Fruit fly (Drosophila melanogaster): ENCODE results near the gene CG31106.

CG31106 gene

DNA sequence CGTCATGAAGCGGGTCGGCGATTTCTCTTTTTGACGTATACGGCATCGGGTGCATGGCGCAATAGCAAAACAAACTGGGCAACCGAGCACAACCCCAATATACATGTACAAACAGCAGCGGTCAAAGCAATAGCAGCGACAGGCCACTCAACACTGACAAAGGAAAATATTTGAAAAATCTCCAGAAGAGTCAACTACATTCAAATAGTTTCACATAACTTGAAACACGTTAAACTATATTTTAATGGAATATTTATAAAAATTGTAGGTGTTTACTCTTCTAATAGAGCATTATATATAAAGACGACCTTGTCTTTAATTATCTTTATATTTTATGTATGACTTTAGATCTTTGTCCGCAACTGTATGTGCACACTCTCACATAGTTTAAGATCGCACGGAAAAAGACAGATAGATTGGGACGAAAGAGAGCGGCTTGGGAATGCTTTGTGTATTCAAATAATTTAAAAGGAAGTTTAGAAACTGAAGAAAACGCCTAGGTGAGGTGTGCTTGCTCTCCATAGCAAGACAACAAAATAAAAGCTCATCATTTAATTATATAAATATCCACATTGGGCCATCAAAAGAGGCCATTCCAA lies 8.6 kb upstream of the CG31106 start (continued):
- TF ChIP-seq CG17568 (GFP tag; optimal IDR thresholded peaks at IDR 0.05) (peak; percentile 50), scrt (GFP tag; optimal IDR thresholded peaks at IDR 0.05) (peak; percentile 52), CG15696 (tag; optimal IDR thresholded peaks at IDR 0.05) (peak; percentile 64), Tbp (GFP tag; optimal IDR thresholded peaks at IDR 0.05) (no peak), CG8281 (tag; optimal IDR thresholded peaks at IDR 0.05) (peak; percentile 4), Bgb (GFP tag; IDR thresholded peaks at IDR 0.05; ENCODE audit: partially characterized antibody) (no peak), zfh2 (GFP tag; optimal IDR thresholded peaks at IDR 0.05) (peak; percentile 33), Dfd (GFP tag; optimal IDR thresholded peaks at IDR 0.05) (no peak), CG13624 (GFP tag; optimal IDR thresholded peaks at IDR 0.05) (no peak), sens-2 (GFP tag; IDR thresholded peaks at IDR 0.05) (peak; percentile 32; the same call in 1 of the 2 replicates), CG33557 (GFP tag; optimal IDR thresholded peaks at IDR 0.05) (peak; percentile 66), CG9797 (GFP tag; optimal IDR thresholded peaks at IDR 0.05) (no peak), caup (GFP tag; optimal IDR thresholded peaks at IDR 0.05; ENCODE audit: severe bottlenecking) (peak; percentile 64), CG18476 (GFP tag; optimal IDR thresholded peaks at IDR 0.05) (peak; percentile 65), CG13287 (GFP tag; IDR thresholded peaks at IDR 0.05; ENCODE audit: partially characterized antibody) (no peak), stc (GFP tag; IDR thresholded peaks at IDR 0.05) (peak; percentile 83), nau (GFP tag; optimal IDR thresholded peaks at IDR 0.05) (peak; percentile 62), disco-r (GFP tag; optimal IDR thresholded peaks at IDR 0.05) (no peak), wdn (GFP tag; IDR thresholded peaks at IDR 0.05) (no peak), so (GFP tag; IDR thresholded peaks at IDR 0.05) (peak; percentile 76; the same call in 1 of the 3 replicates), ftz-f1 (GFP tag; optimal IDR thresholded peaks at IDR 0.05) (no peak), Poxn (GFP tag; IDR thresholded peaks at IDR 0.05) (no peak), dmrt11E (tag; optimal IDR thresholded peaks at IDR 0.05) (peak; percentile 76), abd-A (tag; optimal IDR thresholded peaks at IDR 0.05) (no peak), gfzf (GFP tag; optimal IDR thresholded peaks at IDR 0.05) (no peak), gcm2 (GFP tag; optimal IDR thresholded peaks at IDR 0.05) (peak; percentile 41), CG8089 (GFP tag; optimal IDR thresholded peaks at IDR 0.05) (no peak), CG4282 (GFP tag; optimal IDR thresholded peaks at IDR 0.05) (no peak), ATbp (GFP tag; optimal IDR thresholded peaks at IDR 0.05) (peak; percentile 78), CG7372 (GFP tag; IDR thresholded peaks at IDR 0.05) (peak; percentile 41; the same call in 1 of the 2 replicates), Ets97D (GFP tag; optimal IDR thresholded peaks at IDR 0.05) (no peak), pros (GFP tag; optimal IDR thresholded peaks at IDR 0.05) (peak; percentile 31), pnt (GFP tag; optimal IDR thresholded peaks at IDR 0.05) (peak; percentile 23), CG8924 (tag; optimal IDR thresholded peaks at IDR 0.05) (peak; percentile 81), vfl (GFP tag; optimal IDR thresholded peaks at IDR 0.05) (peak; percentile 10), Lpt (GFP tag; optimal IDR thresholded peaks at IDR 0.05) (no peak), croc (GFP tag; conservative IDR thresholded peaks at IDR 0.05) (peak; percentile 70), Max (GFP tag; optimal IDR thresholded peaks at IDR 0.05) (peak; percentile 54), vvl (GFP tag; IDR thresholded peaks at IDR 0.05) (peak; percentile 82), CG16813 (GFP tag; IDR thresholded peaks at IDR 0.05; ENCODE audit: partially characterized antibody) (no peak), pb (GFP tag; optimal IDR thresholded peaks at IDR 0.05) (no peak), CG12236 (GFP tag; optimal IDR thresholded peaks at IDR 0.05) (peak; percentile 14), CG4820 (GFP tag; optimal IDR thresholded peaks at IDR 0.05) (peak; percentile 66), bcd (GFP tag; optimal IDR thresholded peaks at IDR 0.05) (peak; percentile 69), btn (GFP tag; optimal IDR thresholded peaks at IDR 0.05) (no peak), Dad (GFP tag; optimal IDR thresholded peaks at IDR 0.05) (no peak), zen (tag; optimal IDR thresholded peaks at IDR 0.05) (peak; percentile 27), CG12219 (GFP tag; optimal IDR thresholded peaks at IDR 0.05) (peak; percentile 68), vnd (GFP tag; IDR thresholded peaks at IDR 0.05; ENCODE audit: partially characterized antibody) (no peak), H2.0 (GFP tag; IDR thresholded peaks at IDR 0.05) (no peak)

All from whole organism, embryonic.